Fruit fly (Drosophila melanogaster) whole organism, embryonic: ENCODE results near the gene CG15249.

ENCODE experiments used
- ATbp ChIP-seq: fragments of 200-800 bp; sonication (Bioruptor generic); optimal IDR thresholded peaks from 2 replicates; lab custom pipeline; 2017; ENCODE audit warnings: missing biosample characterization, mild to moderate bottlenecking, missing genetic modification characterization, missing genetic modification reagents
- Awh ChIP-seq: fragments of 200-800 bp; sonication (Bioruptor generic); IDR thresholded peaks from 2 replicates; pipeline ENCODE4, ENCODE4 v1.3.6; 2022; ENCODE audit warnings: missing biosample characterization, missing genetic modification characterization
- BtbVII ChIP-seq: fragments of 200-800 bp; sonication (Bioruptor generic); optimal IDR thresholded peaks from 3 replicates; lab custom pipeline; 2017; ENCODE audit warnings: missing biosample characterization, mild to moderate bottlenecking, missing genetic modification characterization
- CG10366 ChIP-seq: fragments of 200-800 bp; sonication (Bioruptor generic); IDR thresholded peaks from 2 replicates; pipeline ENCODE4 v1.3.6; 2022; ENCODE audit warnings: missing biosample characterization, missing genetic modification characterization
- CG10654 ChIP-seq: fragments of 200-800 bp; sonication (Bioruptor generic); optimal IDR thresholded peaks from 2 replicates; lab custom pipeline; 2016; ENCODE audit warnings: missing biosample characterization, missing genetic modification characterization
- CG14014 ChIP-seq: fragments of 200-800 bp; sonication (Bioruptor generic); IDR thresholded peaks from 2 replicates; pipeline ENCODE4 v1.3.6; 2022; ENCODE audit warnings: missing biosample characterization, missing genetic modification characterization
- CG14050 ChIP-seq: fragments of 200-800 bp; sonication (Bioruptor generic); IDR thresholded peaks from 3 replicates; pipeline ENCODE4 v1.3.6; 2022; ENCODE audit warnings: missing biosample characterization, missing genetic modification characterization
- CG14965 ChIP-seq: fragments of 200-800 bp; sonication (Bioruptor generic); optimal IDR thresholded peaks from 2 replicates; lab custom pipeline; 2016; ENCODE audit warnings: missing biosample characterization, missing genetic modification characterization, borderline replicate concordance
- CG15479 ChIP-seq: fragments of 200-800 bp; sonication (Bioruptor generic); optimal IDR thresholded peaks from 3 replicates; lab custom pipeline; 2019; ENCODE audit warnings: missing biosample characterization, mild to moderate bottlenecking, missing genetic modification characterization, moderate library complexity
- CG17385 ChIP-seq: fragments of 200-800 bp; sonication (Bioruptor generic); optimal IDR thresholded peaks from 3 replicates; lab custom pipeline; 2018; ENCODE audit warnings: missing biosample characterization, mild to moderate bottlenecking, missing genetic modification characterization
- CG17568 ChIP-seq: fragments of 200-800 bp; sonication (Bioruptor generic); optimal IDR thresholded peaks from 2 replicates; lab custom pipeline; 2018; ENCODE audit warnings: missing biosample characterization, mild to moderate bottlenecking, missing genetic modification characterization, moderate library complexity
- CG2199 ChIP-seq: fragments of 200-800 bp; sonication (Bioruptor generic); IDR thresholded peaks from 3 replicates; pipeline ENCODE4 v1.3.6; 2022; ENCODE audit warnings: missing biosample characterization, missing genetic modification characterization
- CG2678 ChIP-seq: fragments of 200-800 bp; sonication (Bioruptor generic); optimal IDR thresholded peaks from 3 replicates; lab custom pipeline; 2019; ENCODE audit warnings: missing biosample characterization, mild to moderate bottlenecking, missing genetic modification characterization, moderate library complexity
- CG30020 ChIP-seq: fragments of 200-800 bp; optimal IDR thresholded peaks from 2 replicates; lab custom pipeline; 2019; ENCODE audit warnings: missing biosample characterization, mild to moderate bottlenecking, missing genetic modification characterization, moderate library complexity
- CG30403 ChIP-seq: fragments of 200-800 bp; sonication (Bioruptor generic); optimal IDR thresholded peaks from 3 replicates; lab custom pipeline; 2016; ENCODE audit warnings: missing biosample characterization, missing genetic modification characterization
- CG3163 ChIP-seq: fragments of 200-800 bp; sonication (Bioruptor generic); optimal IDR thresholded peaks from 3 replicates; lab custom pipeline; 2016; ENCODE audit warnings: missing biosample characterization, missing genetic modification characterization
- CG32767 ChIP-seq: fragments of 200-800 bp; sonication (Bioruptor generic); IDR thresholded peaks from 2 replicates; pipeline ENCODE4 v1.3.6; 2022; ENCODE audit warnings: missing biosample characterization, missing genetic modification characterization
- CG34422 ChIP-seq: fragments of 200-800 bp; sonication (Bioruptor generic); IDR thresholded peaks from 3 replicates; pipeline ENCODE4 v1.3.6; 2022; ENCODE audit warnings: missing biosample characterization, missing genetic modification characterization
- CG4404 ChIP-seq: fragments of 200-800 bp; sonication (Bioruptor generic); IDR thresholded peaks from 2 replicates; pipeline ENCODE4 v1.3.6; 2022; ENCODE audit warnings: missing biosample characterization, missing genetic modification characterization
- CG6272 ChIP-seq: fragments of 200-800 bp; sonication (Bioruptor generic); IDR thresholded peaks from 2 replicates; pipeline ENCODE4 v1.3.6; 2022; ENCODE audit warnings: missing biosample characterization, missing genetic modification characterization
- CG8388 ChIP-seq: fragments of 200-800 bp; sonication (Bioruptor generic); optimal IDR thresholded peaks from 2 replicates; lab custom pipeline; 2019; ENCODE audit warnings: missing biosample characterization, mild to moderate bottlenecking, missing genetic modification characterization, moderate library complexity
- CG9797 ChIP-seq: fragments of 200-800 bp; sonication (Bioruptor generic); optimal IDR thresholded peaks from 3 replicates; lab custom pipeline; 2018; ENCODE audit warnings: missing biosample characterization, mild to moderate bottlenecking, missing genetic modification characterization
- CrebB ChIP-seq: fragments of 200-800 bp; sonication (Bioruptor generic); optimal IDR thresholded peaks from 3 replicates; lab custom pipeline; 2018; ENCODE audit warnings: missing biosample characterization, mild to moderate bottlenecking, missing genetic modification characterization
- Doc2 ChIP-seq: fragments of 200-800 bp; sonication (Bioruptor generic); IDR thresholded peaks from 2 replicates; pipeline ENCODE4 v1.3.6; 2022; ENCODE audit warnings: missing biosample characterization, missing genetic modification characterization
- Fer1 ChIP-seq: fragments of 200-800 bp; sonication (Bioruptor generic); optimal IDR thresholded peaks from 2 replicates; lab custom pipeline; 2017; ENCODE audit warnings: missing biosample characterization, mild to moderate bottlenecking, missing genetic modification characterization
- GATAe ChIP-seq: fragments of 200-800 bp; sonication (Bioruptor generic); conservative IDR thresholded peaks from 2 replicates; pipeline ENCODE4 v1.3.6; 2022; ENCODE audit warnings: missing biosample characterization, missing genetic modification characterization
- HmgD ChIP-seq: fragments of 200-800 bp; sonication (Bioruptor generic); optimal IDR thresholded peaks from 3 replicates; lab custom pipeline; 2016; ENCODE audit warnings: missing biosample characterization, missing genetic modification characterization
- Kr ChIP-seq: fragments of 200-800 bp; sonication (Bioruptor generic); optimal IDR thresholded peaks from 2 replicates; lab custom pipeline; 2017; ENCODE audit warnings: missing biosample characterization, mild to moderate bottlenecking, missing genetic modification characterization
- Opbp ChIP-seq: fragments of 200-800 bp; sonication (Bioruptor generic); IDR thresholded peaks from 3 replicates; pipeline ENCODE4 v1.3.6; 2022; ENCODE audit warnings: missing biosample characterization, missing genetic modification characterization; ENCODE audit not compliant: partially characterized antibody
- YL-1 ChIP-seq: fragments of 200-800 bp; sonication (Bioruptor generic); optimal IDR thresholded peaks from 3 replicates; lab custom pipeline; 2017; ENCODE audit warnings: missing biosample characterization, mild to moderate bottlenecking, missing genetic modification characterization
- ap ChIP-seq: fragments of 200-800 bp; sonication (Bioruptor generic); IDR thresholded peaks from 2 replicates; pipeline ENCODE4 v1.3.6; 2022; ENCODE audit warnings: missing biosample characterization, missing genetic modification characterization
- chm ChIP-seq: fragments of 200-800 bp; sonication (Bioruptor generic); IDR thresholded peaks from 2 replicates; pipeline ENCODE4 v1.3.6; 2022; ENCODE audit warnings: missing biosample characterization, missing genetic modification characterization
- cwo ChIP-seq: fragments of 200-800 bp; sonication (Bioruptor generic); optimal IDR thresholded peaks from 3 replicates; lab custom pipeline; 2017; ENCODE audit warnings: missing biosample characterization, missing genetic modification characterization, mild to moderate bottlenecking, moderate library complexity, missing genetic modification reagents
- fru ChIP-seq: fragments of >200 bp; optimal IDR thresholded peaks from 2 replicates; lab custom pipeline; 2017
- gem ChIP-seq: fragments of 200-800 bp; sonication (Bioruptor generic); optimal IDR thresholded peaks from 2 replicates; lab custom pipeline; 2019; ENCODE audit warnings: missing biosample characterization, mild to moderate bottlenecking, missing genetic modification characterization, moderate library complexity
- grn ChIP-seq: fragments of 200-800 bp; sonication (Bioruptor generic); optimal IDR thresholded peaks from 3 replicates; lab custom pipeline; 2017; ENCODE audit warnings: missing biosample characterization, missing genetic modification characterization
- lbe ChIP-seq: fragments of 200-800 bp; sonication (Bioruptor generic); optimal IDR thresholded peaks from 2 replicates; lab custom pipeline; 2016; ENCODE audit warnings: missing biosample characterization, mild to moderate bottlenecking, missing genetic modification characterization
- nmo ChIP-seq: fragments of 200-800 bp; sonication (Bioruptor generic); optimal IDR thresholded peaks from 2 replicates; lab custom pipeline; 2018; ENCODE audit warnings: missing biosample characterization, mild to moderate bottlenecking, missing genetic modification characterization, moderate library complexity
- onecut ChIP-seq: fragments of 200-800 bp; sonication (Bioruptor generic); IDR thresholded peaks from 2 replicates; pipeline ENCODE4 v1.3.6; 2022; ENCODE audit warnings: missing biosample characterization, missing genetic modification characterization
- pan ChIP-seq, 4 experiments: fragments of >200 bp in 3 of 4; fragments of 200-800 bp in 1 of 4; sonication (Bioruptor generic) in 1 of 4; optimal IDR thresholded peaks in 3 of 4; IDR thresholded peaks in 1 of 4; 2 replicates each; pipeline versions ENCODE4 v1.3.6 to Lab custom; 2017 to 2022; ENCODE audit warnings: missing biosample characterization in 2 of 4, missing genetic modification characterization in 2 of 4, mixed read lengths in 1 of 4
- pb ChIP-seq: fragments of 200-800 bp; sonication (Bioruptor generic); optimal IDR thresholded peaks from 3 replicates; lab custom pipeline; 2016; ENCODE audit warnings: missing biosample characterization, missing genetic modification characterization
- pfk ChIP-seq: fragments of 200-800 bp; sonication (Bioruptor generic); optimal IDR thresholded peaks from 2 replicates; lab custom pipeline; 2018; ENCODE audit warnings: missing biosample characterization, mild to moderate bottlenecking, missing genetic modification characterization, moderate library complexity
- repo ChIP-seq: fragments of 200-800 bp; sonication (Bioruptor generic); optimal IDR thresholded peaks from 2 replicates; lab custom pipeline; 2016; ENCODE audit warnings: missing biosample characterization, missing genetic modification characterization
- sc ChIP-seq, 3 experiments: fragments of >200 bp in 2 of 3; fragments of 200-800 bp in 1 of 3; sonication (Bioruptor generic) in 1 of 3; optimal IDR thresholded peaks; 2 replicates in 2 of 3; 3 replicates in 1 of 3; lab custom pipeline; 2017; ENCODE audit warnings: mild to moderate bottlenecking in 1 of 3, missing biosample characterization in 1 of 3, missing genetic modification characterization in 1 of 3, missing genetic modification reagents in 1 of 3
- sd ChIP-seq: fragments of 200-800 bp; sonication (Bioruptor generic); optimal IDR thresholded peaks from 3 replicates; lab custom pipeline; 2018; ENCODE audit warnings: missing biosample characterization, mild to moderate bottlenecking, missing genetic modification characterization, moderate library complexity
- sisA ChIP-seq: fragments of 200-800 bp; sonication (Bioruptor generic); IDR thresholded peaks from 2 replicates; pipeline ENCODE4 v1.3.6; 2022; ENCODE audit warnings: missing biosample characterization, missing genetic modification characterization
- slp2 ChIP-seq: fragments of 200-800 bp; sonication (Bioruptor generic); optimal IDR thresholded peaks from 2 replicates; lab custom pipeline; 2016; ENCODE audit warnings: missing biosample characterization, missing genetic modification characterization
- twi ChIP-seq: fragments of 200-800 bp; optimal IDR thresholded peaks from 2 replicates; lab custom pipeline; 2019; ENCODE audit warnings: missing biosample characterization, mild to moderate bottlenecking, missing genetic modification characterization, moderate library complexity
- vnd ChIP-seq: fragments of 200-800 bp; sonication (Bioruptor generic); IDR thresholded peaks from 3 replicates; pipeline ENCODE4 v1.3.6; 2022; ENCODE audit warnings: missing biosample characterization, missing genetic modification characterization; ENCODE audit not compliant: partially characterized antibody
- yki ChIP-seq: fragments of >200 bp; optimal IDR thresholded peaks from 3 replicates; lab custom pipeline; 2018
- zen2 ChIP-seq: fragments of 200-800 bp; sonication (Bioruptor generic); IDR thresholded peaks from 3 replicates; pipeline ENCODE4 v1.3.6; 2022; ENCODE audit warnings: missing biosample characterization, missing genetic modification characterization; ENCODE audit not compliant: partially characterized antibody

CG15249 gene

DNA sequence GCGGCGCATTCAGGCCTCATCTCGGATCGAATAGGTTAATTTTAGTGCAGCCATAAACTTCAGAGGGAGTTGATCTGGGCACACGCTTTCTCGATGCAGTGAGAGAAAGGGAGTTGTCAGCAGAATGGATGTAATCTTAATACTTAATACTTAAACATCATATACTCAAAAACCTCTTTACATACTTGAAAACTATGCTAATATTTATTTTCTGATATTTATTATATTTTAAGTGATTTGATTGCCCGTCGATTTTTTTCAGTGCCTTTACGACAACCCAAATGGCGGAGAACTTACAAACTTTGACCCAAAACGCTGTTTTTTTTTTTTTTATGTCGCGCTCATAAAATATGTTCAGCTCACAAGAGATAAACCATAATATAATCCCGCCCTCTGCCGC is 12.4 kb upstream of the CG15249 start (continued):
- TF ChIP-seq CG2199 (GFP tag; lab: Robert Waterston, UW) (no peak), zen2 (no peak), CG15479 (GFP tag; lab: Kevin White, UChicago) (no peak), GATAe (GFP tag; lab: Robert Waterston, UW) (no peak), gem (peak; percentile 61), CG4404 (GFP tag; lab: Robert Waterston, UW) (no peak), cwo (GFP tag; lab: Kevin White, UChicago) (no peak), chm (GFP tag; lab: Robert Waterston, UW) (no peak), vnd (GFP tag; lab: Robert Waterston, UW) (no peak), CG14050 (GFP tag; lab: Robert Waterston, UW) (no peak), nmo (GFP tag; lab: Kevin White, UChicago) (peak; percentile 62), CG6272 (no peak), CG14014 (no peak), Doc2 (GFP tag; lab: Robert Waterston, UW) (no peak), lbe (GFP tag; lab: Kevin White, UChicago) (no peak), CG17568 (GFP tag; lab: Kevin White, UChicago) (no peak), CG30020 (tag; lab: Kevin White, UChicago) (no peak), slp2 (GFP tag; lab: Kevin White, UChicago) (no peak), CG34422 (GFP tag; lab: Robert Waterston, UW) (no peak), Awh (GFP tag; lab: Robert Waterston, UW) (peak; percentile 42; the same call in 1 of the 2 replicates), CG3163 (no peak), ap (GFP tag; lab: Robert Waterston, UW) (no peak), grn (GFP tag; lab: Kevin White, UChicago) (no peak), sd (no peak), sisA (GFP tag; lab: Robert Waterston, UW) (peak; percentile 60), HmgD (GFP tag; lab: Kevin White, UChicago) (no peak), onecut (GFP tag; lab: Robert Waterston, UW) (no peak), CG14965 (GFP tag; lab: Kevin White, UChicago) (no peak), pfk (no peak), CG2678 (tag; lab: Kevin White, UChicago) (peak; percentile 59), yki (no peak), CG10366 (GFP tag; lab: Robert Waterston, UW) (0 out of 2 replicates have a peak, but pooled peaks have one; percentile 22), YL-1 (GFP tag; lab: Kevin White, UChicago) (no peak), CG32767 (GFP tag; lab: Robert Waterston, UW) (no peak), CrebB (tag; lab: Kevin White, UChicago) (no peak), pan (optimal IDR thresholded peaks at IDR 0.05; lab: Kevin White, UChicago) (no peak), pan (GFP tag; optimal IDR thresholded peaks at IDR 0.05 in 1 of 2, IDR thresholded peaks at IDR 0.05 in 1 of 2) (no peak), repo (GFP tag; lab: Kevin White, UChicago) (no peak), BtbVII (GFP tag; lab: Kevin White, UChicago) (no peak), Opbp (GFP tag; lab: Robert Waterston, UW) (no peak), ATbp (GFP tag; lab: Kevin White, UChicago) (peak; percentile 65), Fer1 (no peak), CG9797 (GFP tag; lab: Kevin White, UChicago) (no peak), pb (GFP tag; lab: Kevin White, UChicago) (no peak), sc (optimal IDR thresholded peaks at IDR 0.05; lab: Kevin White, UChicago) (no peak), sc (GFP tag; optimal IDR thresholded peaks at IDR 0.05; lab: Kevin White, UChicago) (no peak), twi (tag; lab: Kevin White, UChicago) (no peak), Kr (GFP tag; lab: Kevin White, UChicago) (no peak), fru (lab: Kevin White, UChicago) (no peak), CG8388 (GFP tag; lab: Kevin White, UChicago) (peak; percentile 36), CG30403 (peak; percentile 15), CG17385 (GFP tag; lab: Kevin White, UChicago) (no peak), CG10654 (GFP tag; lab: Kevin White, UChicago) (no peak)
